Fruit fly (Drosophila melanogaster): ENCODE measurements around the gene CG32266.

CG32266 gene

DNA sequence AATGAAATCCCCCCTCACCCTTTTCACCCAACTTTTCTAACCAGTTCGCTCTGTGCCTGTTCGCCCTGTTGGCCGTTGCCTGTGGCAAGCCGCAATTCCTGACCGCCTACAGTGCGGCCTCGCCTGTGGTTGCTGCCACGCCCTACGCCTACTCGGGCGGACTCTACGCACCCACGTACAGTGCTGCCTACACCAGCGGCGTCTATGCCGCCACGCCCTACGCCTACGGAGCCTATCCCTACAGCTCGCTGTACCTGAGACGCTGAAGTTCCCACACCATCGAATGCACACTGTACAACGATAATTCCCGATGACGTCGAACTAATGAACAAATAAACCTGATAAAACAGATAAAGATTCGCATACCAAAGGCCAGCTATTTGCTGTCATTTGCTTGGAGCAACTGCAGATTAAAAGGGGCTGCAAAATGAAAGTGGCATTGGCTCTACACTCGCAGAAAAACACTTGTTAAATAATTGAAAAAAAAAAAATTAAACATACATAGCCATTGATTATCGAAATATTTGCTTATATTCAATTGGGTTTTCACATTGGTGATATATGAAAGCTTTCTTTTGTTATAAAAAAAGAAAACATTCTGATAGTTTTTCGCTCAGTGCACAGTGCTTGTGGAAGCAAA, 559 bp downstream of the CG32266 start (continued):
- no peak for TF ChIP-seq CG12659 (GFP tag; optimal IDR thresholded peaks at IDR 0.05)
- TF ChIP-seq crp (GFP tag; optimal IDR thresholded peaks at IDR 0.05) = no peak
- TF ChIP-seq nerfin-1 (tag; optimal IDR thresholded peaks at IDR 0.05) = no peak
- no peak for TF ChIP-seq CG2875 (GFP tag; optimal IDR thresholded peaks at IDR 0.05)
- TF ChIP-seq jigr1 (GFP tag; IDR thresholded peaks at IDR 0.05) = no peak
- TF ChIP-seq MESR4 (GFP tag; optimal IDR thresholded peaks at IDR 0.05) = no peak
- no peak for TF ChIP-seq CG10321 (GFP tag; IDR thresholded peaks at IDR 0.05)
- no peak for TF ChIP-seq trh (GFP tag; optimal IDR thresholded peaks at IDR 0.05)
- no peak for TF ChIP-seq ranshi (GFP tag; IDR thresholded peaks at IDR 0.05)
- TF ChIP-seq oc (tag; optimal IDR thresholded peaks at IDR 0.05) = no peak
- no peak for TF ChIP-seq CG31365 (tag; optimal IDR thresholded peaks at IDR 0.05)
- TF ChIP-seq CG10274 (GFP tag; optimal IDR thresholded peaks at IDR 0.05) = no peak
- no peak for TF ChIP-seq Lpt (GFP tag; optimal IDR thresholded peaks at IDR 0.05)
- no peak for TF ChIP-seq hkb (optimal IDR thresholded peaks at IDR 0.05)
- no peak for TF ChIP-seq hkb (GFP tag; IDR thresholded peaks at IDR 0.05)
- no peak for TF ChIP-seq Hr78 (GFP tag; optimal IDR thresholded peaks at IDR 0.05)
- no peak for TF ChIP-seq CG14050 (GFP tag; IDR thresholded peaks at IDR 0.05)
- TF ChIP-seq CG30020 (tag; optimal IDR thresholded peaks at IDR 0.05) = no peak
- TF ChIP-seq CG11504 (tag; optimal IDR thresholded peaks at IDR 0.05) = peak; percentile 8
- TF ChIP-seq Gug (GFP tag; IDR thresholded peaks at IDR 0.05) = no peak
- no peak for TF ChIP-seq D (optimal IDR thresholded peaks at IDR 0.05)
- TF ChIP-seq D (GFP tag; optimal IDR thresholded peaks at IDR 0.05) = no peak
- no peak for TF ChIP-seq luna (GFP tag; optimal IDR thresholded peaks at IDR 0.05)
- peak; percentile 5; the same call in 1 of the 2 replicates for TF ChIP-seq CG3847 (GFP tag; IDR thresholded peaks at IDR 0.05)
- 0 out of 2 replicates have a peak, but pooled peaks have one; percentile 36 for TF ChIP-seq CG16779 (GFP tag; IDR thresholded peaks at IDR 0.05)
- TF ChIP-seq Opbp (GFP tag; IDR thresholded peaks at IDR 0.05; ENCODE audit: partially characterized antibody) = no peak; the same call in 2 of the 3 replicates
- TF ChIP-seq CG6175 (GFP tag; IDR thresholded peaks at IDR 0.05) = 0 out of 3 replicates have a peak, but pooled peaks have one; percentile 18
- no peak for TF ChIP-seq Asciz (GFP tag; optimal IDR thresholded peaks at IDR 0.05)
- TF ChIP-seq wek (GFP tag; optimal IDR thresholded peaks at IDR 0.05) = no peak
- no peak for TF ChIP-seq Hmr (GFP tag; optimal IDR thresholded peaks at IDR 0.05)
- TF ChIP-seq CG6254 (GFP tag; optimal IDR thresholded peaks at IDR 0.05) = no peak
- TF ChIP-seq CG2129 (GFP tag; IDR thresholded peaks at IDR 0.05; ENCODE audit: partially characterized antibody) = no peak
- TF ChIP-seq nmo (GFP tag; optimal IDR thresholded peaks at IDR 0.05) = no peak
- no peak for TF ChIP-seq sim (GFP tag; IDR thresholded peaks at IDR 0.05)
- TF ChIP-seq Hr51 (GFP tag; optimal IDR thresholded peaks at IDR 0.05) = peak in 1 of 2 experiments; percentile 8
- TF ChIP-seq Nf-YC (tag; optimal IDR thresholded peaks at IDR 0.05) = no peak
- no peak for TF ChIP-seq tio (GFP tag; optimal IDR thresholded peaks at IDR 0.05)
- no peak for TF ChIP-seq CG6813 (GFP tag; optimal IDR thresholded peaks at IDR 0.05)
- TF ChIP-seq CG1647 (GFP tag; optimal IDR thresholded peaks at IDR 0.05) = no peak
- no peak for TF ChIP-seq odd (GFP tag; optimal IDR thresholded peaks at IDR 0.05)
- no peak for TF ChIP-seq twi (tag; optimal IDR thresholded peaks at IDR 0.05)
- TF ChIP-seq CG2712 (tag; optimal IDR thresholded peaks at IDR 0.05) = no peak
- TF ChIP-seq rib (GFP tag; IDR thresholded peaks at IDR 0.05) = no peak
- TF ChIP-seq Nf-YB (GFP tag; optimal IDR thresholded peaks at IDR 0.05) = no peak
- TF ChIP-seq HLH4C (GFP tag; IDR thresholded peaks at IDR 0.05; ENCODE audit: partially characterized antibody) = no peak
- TF ChIP-seq Elba2 (GFP tag; optimal IDR thresholded peaks at IDR 0.05) = no peak
- TF ChIP-seq CG13123 (GFP tag; optimal IDR thresholded peaks at IDR 0.05) = no peak
- no peak for TF ChIP-seq Ssrp (tag; optimal IDR thresholded peaks at IDR 0.05)
- no peak for TF ChIP-seq cas (GFP tag; IDR thresholded peaks at IDR 0.05)

All from whole organism, embryonic.